Worm (Caenorhabditis elegans): Measurements from ENCODE around the gene hst-2.
A peak's percentile ranks its signal among the peaks of the same experiment; 100 is the strongest.

The hst-2 gene

DNA sequence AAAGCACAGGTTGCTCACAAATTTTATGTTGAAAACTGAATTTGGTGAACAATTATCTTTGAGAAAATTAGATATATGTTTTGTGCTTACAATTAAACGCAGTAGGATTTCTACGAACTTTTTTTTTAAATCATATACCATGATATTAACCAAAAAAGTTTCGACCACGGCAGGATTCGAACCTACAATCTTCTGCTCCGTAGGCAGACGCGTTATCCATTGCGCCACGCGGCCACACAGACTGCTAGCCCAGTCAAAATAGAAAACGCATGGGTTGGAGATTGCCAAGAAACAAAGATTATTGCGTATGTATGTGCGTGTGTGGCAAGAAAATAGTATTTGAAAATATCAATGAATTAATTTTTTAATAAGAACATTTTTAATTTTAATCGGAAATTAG lies 45.5 kb upstream of the hst-2 start (continued):
- TF ChIP-seq ceh-22 (tag; optimal IDR thresholded peaks at IDR 0.05) (no peak), ceh-9 (tag; optimal IDR thresholded peaks at IDR 0.05) (no peak), pros-1 (tag; optimal IDR thresholded peaks at IDR 0.05) (no peak), ceh-31 (tag; optimal IDR thresholded peaks at IDR 0.05) (no peak), ceh-2 (tag; optimal IDR thresholded peaks at IDR 0.05) (peak; percentile 50), dve-1 (tag; optimal IDR thresholded peaks at IDR 0.05) (no peak), ahr-1 (tag; optimal IDR thresholded peaks at IDR 0.05) (no peak), ceh-48 (tag; optimal IDR thresholded peaks at IDR 0.05) (no peak), sox-4 (tag; optimal IDR thresholded peaks at IDR 0.05) (peak; percentile 45), pha-2 (tag; optimal IDR thresholded peaks at IDR 0.05) (no peak), ama-1 (optimal IDR thresholded peaks at IDR 0.05) (no peak), eyg-1 (tag; optimal IDR thresholded peaks at IDR 0.05) (no peak), lin-11 (tag; optimal IDR thresholded peaks at IDR 0.05) (peak; percentile 48), fax-1 (tag; optimal IDR thresholded peaks at IDR 0.05) (peak; percentile 42), unc-42 (tag; optimal IDR thresholded peaks at IDR 0.05) (no peak), ceh-14 (tag; optimal IDR thresholded peaks at IDR 0.05) (peak; percentile 72), nfya-1 (tag; optimal IDR thresholded peaks at IDR 0.05) (peak; percentile 20), ceh-18 (tag; optimal IDR thresholded peaks at IDR 0.05) (peak; percentile 53), hlh-15 (tag; optimal IDR thresholded peaks at IDR 0.05) (peak; percentile 55), T23F11.4 (GFP tag; optimal IDR thresholded peaks at IDR 0.05) (peak; percentile 44), mec-3 (tag; optimal IDR thresholded peaks at IDR 0.05; ENCODE audit: borderline replicate concordance) (no peak), hlh-30 (tag; optimal IDR thresholded peaks at IDR 0.05; ENCODE audit: insufficient read depth) (no peak), ceh-45 (GFP tag; IDR thresholded peaks at IDR 0.05) (no peak), hlh-6 (tag; optimal IDR thresholded peaks at IDR 0.05) (peak; percentile 31), ceh-34 (tag; optimal IDR thresholded peaks at IDR 0.05) (peak; percentile 38), Y22D7AL.16 (tag; optimal IDR thresholded peaks at IDR 0.05) (no peak), hlh-13 (GFP tag; optimal IDR thresholded peaks at IDR 0.05) (peak; percentile 24), ceh-6 (GFP tag; optimal IDR thresholded peaks at IDR 0.05) (peak; percentile 68), elt-2 (tag; optimal IDR thresholded peaks at IDR 0.05) (peak; percentile 74), pat-9 (tag; optimal IDR thresholded peaks at IDR 0.05) (peak; percentile 66), pqm-1 (tag; optimal IDR thresholded peaks at IDR 0.05) (no peak)

DNA sequence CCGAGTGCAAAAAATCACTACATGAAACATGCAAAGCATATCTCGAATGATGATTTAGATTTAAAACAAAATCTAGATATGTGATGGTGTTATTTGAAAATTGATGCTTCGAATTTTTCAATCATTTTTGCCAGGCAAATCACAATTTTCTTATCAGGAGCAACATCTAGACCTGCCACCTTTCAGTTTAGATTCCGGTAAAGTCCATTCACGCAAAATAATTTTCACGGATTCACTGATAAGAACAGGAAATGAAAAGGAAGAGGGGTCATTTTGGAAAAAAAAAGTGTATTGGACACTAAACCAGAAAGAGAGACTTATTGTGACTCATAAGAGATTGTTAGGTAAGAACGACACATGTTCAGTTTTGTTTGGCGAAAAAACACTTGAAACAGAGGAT lies 45.0 kb upstream of the hst-2 start:
- no peak for TF ChIP-seq ceh-6 (GFP tag; optimal IDR thresholded peaks at IDR 0.05)
- no peak for TF ChIP-seq rnt-1 (tag; optimal IDR thresholded peaks at IDR 0.05)
- no peak for TF ChIP-seq ceh-18 (tag; optimal IDR thresholded peaks at IDR 0.05)
- TF ChIP-seq nhr-232 (tag; optimal IDR thresholded peaks at IDR 0.05): no peak
- TF ChIP-seq mec-3 (tag; optimal IDR thresholded peaks at IDR 0.05; ENCODE audit: borderline replicate concordance): no peak
- no peak for TF ChIP-seq dmd-4 (tag; optimal IDR thresholded peaks at IDR 0.05; ENCODE audit: borderline replicate concordance)

DNA sequence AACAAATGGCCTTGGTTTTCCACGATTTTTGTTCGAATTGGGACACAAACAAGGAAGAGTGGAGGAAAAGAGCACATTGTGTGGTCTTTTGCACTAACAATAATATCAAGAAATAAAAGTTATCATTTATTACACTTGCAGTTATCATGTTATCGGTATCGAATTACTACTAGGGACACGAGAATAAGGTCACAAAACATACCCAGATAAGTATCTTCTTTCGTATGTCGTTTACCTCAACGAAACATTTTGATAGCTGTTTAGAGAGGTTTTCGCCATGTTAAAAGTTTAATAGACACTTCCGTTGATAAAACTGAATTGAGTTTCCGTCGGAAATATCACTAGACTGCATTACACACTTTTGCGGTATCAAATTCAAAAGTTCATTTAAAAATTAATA lies 44.0 kb upstream of the hst-2 start:
- TF ChIP-seq ceh-19 (GFP tag; optimal IDR thresholded peaks at IDR 0.05) (no peak), elt-2 (tag; optimal IDR thresholded peaks at IDR 0.05) (peak; percentile 83)

ce11 chrX:11249392-11249791 lies 42.4 kb upstream of the hst-2 start:
- TF ChIP-seq elt-4 (tag; optimal IDR thresholded peaks at IDR 0.05) (no peak), zip-5 (tag; optimal IDR thresholded peaks at IDR 0.05) (no peak), hlh-30 (tag; optimal IDR thresholded peaks at IDR 0.05; ENCODE audit: insufficient read depth) (no peak), eyg-1 (tag; optimal IDR thresholded peaks at IDR 0.05) (no peak), sox-2 (GFP tag; IDR thresholded peaks at IDR 0.05) (no peak), npax-4 (tag; optimal IDR thresholded peaks at IDR 0.05) (no peak), lim-6 (tag; optimal IDR thresholded peaks at IDR 0.05) (no peak), pha-4 (tag; optimal IDR thresholded peaks at IDR 0.05) (no peak), hlh-8 (tag; optimal IDR thresholded peaks at IDR 0.05) (no peak), hlh-6 (tag; optimal IDR thresholded peaks at IDR 0.05) (no peak)

Measured in whole organism, late embryonic.